Worm (Caenorhabditis elegans) whole organism, early embryonic: Measurements from ENCODE around the gene M03C11.9.

ENCODE experiments used
- B0310.2 ChIP-seq: sonication (generic microtip); optimal IDR thresholded peaks from 2 replicates; lab custom pipeline; 2016; ENCODE audit warnings: mild to moderate bottlenecking, missing genetic modification characterization, missing compliant biosample characterization
- aly-1 ChIP-seq: sonication (generic microtip); optimal IDR thresholded peaks from 2 replicates; lab custom pipeline; 2016; ENCODE audit warnings: missing genetic modification characterization, missing compliant biosample characterization
- ama-1 ChIP-seq: fragments of 150-350 bp; optimal IDR thresholded peaks from 2 replicates; lab custom pipeline; 2014
- ceh-13 ChIP-seq: fragments of 200-800 bp; sonication (Bioruptor generic); optimal IDR thresholded peaks from 2 replicates; lab custom pipeline; 2018; ENCODE audit warnings: mild to moderate bottlenecking, missing genetic modification characterization, missing compliant biosample characterization
- ceh-36 ChIP-seq: sonication (generic microtip); optimal IDR thresholded peaks from 2 replicates; lab custom pipeline; 2016; ENCODE audit warnings: missing genetic modification characterization, inconsistent platforms, missing compliant biosample characterization
- ets-7 ChIP-seq: sonication (generic microtip); optimal IDR thresholded peaks from 2 replicates; lab custom pipeline; 2016; ENCODE audit warnings: missing genotype, missing genetic modification characterization, missing compliant biosample characterization
- hmbx-1 ChIP-seq: sonication (generic microtip); optimal IDR thresholded peaks from 2 replicates; lab custom pipeline; 2016; ENCODE audit warnings: mild to moderate bottlenecking, missing genetic modification characterization, missing compliant biosample characterization
- hmg-4 ChIP-seq: fragments of 200-800 bp; sonication (Bioruptor generic); optimal IDR thresholded peaks from 2 replicates; lab custom pipeline; 2018; ENCODE audit warnings: mild to moderate bottlenecking, missing genetic modification characterization, missing compliant biosample characterization
- sea-1 ChIP-seq: fragments of 200-800 bp; sonication (Bioruptor generic); conservative IDR thresholded peaks from 2 replicates; pipeline ENCODE4 v1.3.6; 2022; ENCODE audit warnings: missing genetic modification characterization, missing compliant biosample characterization
- tbx-11 ChIP-seq: fragments of 200-800 bp; sonication (Bioruptor generic); IDR thresholded peaks from 2 replicates; pipeline ENCODE4 v1.3.6; 2022; ENCODE audit warnings: missing genetic modification characterization, missing compliant biosample characterization

DNA sequence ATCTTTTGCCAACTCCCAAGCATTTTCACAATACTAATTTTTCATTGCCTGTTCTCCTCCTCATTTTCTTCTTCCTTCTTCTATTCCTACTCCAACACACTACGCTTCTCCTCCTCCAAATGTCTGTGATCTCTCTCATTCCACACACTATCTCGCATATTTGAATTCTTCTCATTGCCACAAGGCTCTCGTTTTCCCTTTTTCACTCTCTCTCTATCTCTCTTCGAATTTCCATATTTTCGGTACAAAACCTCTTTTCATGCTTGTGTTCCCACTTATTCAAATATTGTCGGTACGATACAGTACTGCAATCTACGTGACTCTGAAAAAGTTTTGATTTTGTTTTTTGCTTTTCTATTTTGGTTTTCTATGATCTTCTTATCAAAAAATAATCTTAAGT, 10.9 kb downstream of the M03C11.9 start:
- TF ChIP-seq hmg-4 (GFP tag; lab: Kevin White, UChicago) (no peak), B0310.2 (no peak), ama-1 (no peak), aly-1 (tag; lab: Kevin White, UChicago) (no peak), hmbx-1 (tag; lab: Kevin White, UChicago) (no peak), tbx-11 (no peak), ets-7 (tag; lab: Kevin White, UChicago) (no peak), ceh-13 (no peak), ceh-36 (tag; lab: Kevin White, UChicago) (no peak), sea-1 (no peak)
